Worm (Caenorhabditis elegans): Measurements from ENCODE around the gene ulp-3.

ulp-3 gene

ce11 chrIV:1963247-1963646 is at the start of gene ulp-3:
TSS of gene ulp-3 (plus strand) at chrIV:1963634.
- no peak for TF ChIP-seq egl-27 (tag; optimal IDR thresholded peaks at IDR 0.05)
- TF ChIP-seq pqm-1 (tag; optimal IDR thresholded peaks at IDR 0.05): no peak
- no peak for TF ChIP-seq ceh-28 (tag; optimal IDR thresholded peaks at IDR 0.05)
- TF ChIP-seq fkh-2 (tag; optimal IDR thresholded peaks at IDR 0.05): no peak
- no peak for TF ChIP-seq snpc-4 (tag; optimal IDR thresholded peaks at IDR 0.05)
- no peak for TF ChIP-seq mdl-1 (tag; optimal IDR thresholded peaks at IDR 0.05)
- TF ChIP-seq egl-5 (tag; optimal IDR thresholded peaks at IDR 0.05): no peak
- TF ChIP-seq ceh-9 (tag; optimal IDR thresholded peaks at IDR 0.05): no peak
- TF ChIP-seq nhr-77 (tag; optimal IDR thresholded peaks at IDR 0.05): no peak
- no peak for TF ChIP-seq nhr-237 (tag; optimal IDR thresholded peaks at IDR 0.05)
- no peak for TF ChIP-seq daf-12 (tag; optimal IDR thresholded peaks at IDR 0.05)
- no peak for TF ChIP-seq ztf-11 (tag; optimal IDR thresholded peaks at IDR 0.05)
- no peak for TF ChIP-seq hmg-11 (tag; optimal IDR thresholded peaks at IDR 0.05)
- no peak for TF ChIP-seq unc-39 (tag; optimal IDR thresholded peaks at IDR 0.05)
- TF ChIP-seq elt-1 (tag; optimal IDR thresholded peaks at IDR 0.05): no peak
- TF ChIP-seq tbx-2 (tag; optimal IDR thresholded peaks at IDR 0.05): no peak
- TF ChIP-seq nhr-28 (tag; optimal IDR thresholded peaks at IDR 0.05): no peak
- TF ChIP-seq R02D3.7 (tag; optimal IDR thresholded peaks at IDR 0.05): no peak

- peak; percentile 93 for TF ChIP-seq elt-1 (tag; optimal IDR thresholded peaks at IDR 0.05)
- no peak for TF ChIP-seq pha-4 (tag; optimal IDR thresholded peaks at IDR 0.05)
- TF ChIP-seq nhr-23 (tag; optimal IDR thresholded peaks at IDR 0.05): peak; percentile 35
Observed at ce11 chrIV:1914900-1915299, 48.5 kb upstream of the ulp-3 start.

ce11 chrIV:1915549-1915948 is 47.9 kb upstream of the ulp-3 start:
- TF ChIP-seq tbx-2 (tag; optimal IDR thresholded peaks at IDR 0.05) (no peak), ceh-9 (tag; optimal IDR thresholded peaks at IDR 0.05) (no peak), hmg-11 (tag; optimal IDR thresholded peaks at IDR 0.05) (no peak), pqm-1 (tag; optimal IDR thresholded peaks at IDR 0.05) (no peak), pha-4 (tag; optimal IDR thresholded peaks at IDR 0.05) (no peak), elt-1 (tag; optimal IDR thresholded peaks at IDR 0.05) (no peak), ama-1 (optimal IDR thresholded peaks at IDR 0.05) (no peak), nhr-77 (tag; optimal IDR thresholded peaks at IDR 0.05) (no peak), lin-15B (tag; optimal IDR thresholded peaks at IDR 0.05) (no peak), egl-5 (tag; optimal IDR thresholded peaks at IDR 0.05) (no peak), nhr-28 (tag; optimal IDR thresholded peaks at IDR 0.05) (no peak), unc-62 (GFP tag; optimal IDR thresholded peaks at IDR 0.05) (no peak), fkh-2 (tag; optimal IDR thresholded peaks at IDR 0.05) (no peak), sea-2 (GFP tag; optimal IDR thresholded peaks at IDR 0.05) (no peak), unc-39 (tag; optimal IDR thresholded peaks at IDR 0.05) (no peak), fkh-10 (GFP tag; optimal IDR thresholded peaks at IDR 0.05) (no peak), jun-1 (tag; optimal IDR thresholded peaks at IDR 0.05) (no peak), nhr-67 (tag; optimal IDR thresholded peaks at IDR 0.05) (no peak), ceh-28 (tag; optimal IDR thresholded peaks at IDR 0.05) (no peak), nhr-237 (tag; optimal IDR thresholded peaks at IDR 0.05) (no peak)

- TF ChIP-seq ama-1 (optimal IDR thresholded peaks at IDR 0.05) (no peak), daf-12 (tag; optimal IDR thresholded peaks at IDR 0.05) (no peak), zag-1 (tag; optimal IDR thresholded peaks at IDR 0.05) (no peak), nhr-12 (tag; optimal IDR thresholded peaks at IDR 0.05) (no peak), snpc-4 (tag; optimal IDR thresholded peaks at IDR 0.05) (no peak), nhr-76 (tag; optimal IDR thresholded peaks at IDR 0.05) (no peak), nhr-237 (tag; optimal IDR thresholded peaks at IDR 0.05) (no peak), skn-1 (tag; optimal IDR thresholded peaks at IDR 0.05) (no peak), ceh-82 (tag; optimal IDR thresholded peaks at IDR 0.05) (no peak), ZK546.5 (tag; optimal IDR thresholded peaks at IDR 0.05) (no peak)
Observed at ce11 chrIV:1916247-1916646, 47.2 kb upstream of the ulp-3 start.

- TF ChIP-seq ceh-16 (tag; optimal IDR thresholded peaks at IDR 0.05) (no peak), elt-1 (tag; optimal IDR thresholded peaks at IDR 0.05) (no peak), nhr-76 (tag; optimal IDR thresholded peaks at IDR 0.05) (no peak), egl-5 (tag; optimal IDR thresholded peaks at IDR 0.05) (no peak), lsy-12 (tag; optimal IDR thresholded peaks at IDR 0.05) (no peak), nhr-28 (tag; optimal IDR thresholded peaks at IDR 0.05) (no peak), eor-1 (tag; optimal IDR thresholded peaks at IDR 0.05) (no peak), unc-39 (tag; optimal IDR thresholded peaks at IDR 0.05) (no peak), fkh-10 (GFP tag; optimal IDR thresholded peaks at IDR 0.05) (no peak), lin-39 (tag; optimal IDR thresholded peaks at IDR 0.05) (no peak), nfya-1 (tag; optimal IDR thresholded peaks at IDR 0.05; ENCODE audit: insufficient read depth) (no peak), elt-3 (tag; optimal IDR thresholded peaks at IDR 0.05) (no peak), sea-2 (GFP tag; optimal IDR thresholded peaks at IDR 0.05) (no peak), ZK546.5 (tag; optimal IDR thresholded peaks at IDR 0.05) (no peak), nhr-77 (tag; optimal IDR thresholded peaks at IDR 0.05) (no peak), pha-4 (tag; optimal IDR thresholded peaks at IDR 0.05) (no peak), nhr-25 (tag; optimal IDR thresholded peaks at IDR 0.05) (no peak), snpc-4 (tag; optimal IDR thresholded peaks at IDR 0.05) (no peak), elt-2 (tag; optimal IDR thresholded peaks at IDR 0.05) (no peak)
Observed at ce11 chrIV:1917819-1918218, 45.6 kb upstream of the ulp-3 start, which contains the start of gene elt-6. TSS of gene elt-6 (plus strand) at chrIV:1917977.

Measured in whole organism, L3 larva.